Fruit fly (Drosophila melanogaster) whole organism, adult: Measurements from ENCODE around the gene cm.

Experiments
- CG11617 ChIP-seq: fragments of 200-800 bp; sonication (Bioruptor generic); optimal IDR thresholded peaks from 2 replicates; lab custom pipeline; 2017; ENCODE audit warnings: mild to moderate bottlenecking, missing biosample characterization, missing genetic modification reagents, missing genetic modification characterization
- CG12768 ChIP-seq: fragments of 200-800 bp; sonication (Bioruptor generic); optimal IDR thresholded peaks from 2 replicates; lab custom pipeline; 2017; ENCODE audit warnings: missing biosample characterization, missing genetic modification characterization, mild to moderate bottlenecking, moderate library complexity, missing genetic modification reagents
- CG14711 ChIP-seq: fragments of 200-800 bp; sonication (Bioruptor generic); optimal IDR thresholded peaks from 2 replicates; lab custom pipeline; 2018; ENCODE audit warnings: missing biosample characterization, mild to moderate bottlenecking, missing genetic modification characterization, moderate library complexity
- CG1620 ChIP-seq: fragments of 200-800 bp; sonication (Bioruptor generic); optimal IDR thresholded peaks from 2 replicates; lab custom pipeline; 2016; ENCODE audit warnings: missing biosample characterization, missing genetic modification characterization
- CG33017 ChIP-seq: fragments of 200-800 bp; sonication (Bioruptor generic); optimal IDR thresholded peaks from 2 replicates; lab custom pipeline; 2018; ENCODE audit warnings: missing biosample characterization, mild to moderate bottlenecking, missing genetic modification characterization, moderate library complexity
- CG5204 ChIP-seq: fragments of 200-800 bp; sonication (Bioruptor generic); optimal IDR thresholded peaks from 2 replicates; lab custom pipeline; 2016; ENCODE audit warnings: missing biosample characterization, missing genetic modification characterization
- CG7045 ChIP-seq: fragments of 200-800 bp; sonication (Bioruptor generic); optimal IDR thresholded peaks from 2 replicates; lab custom pipeline; 2017; ENCODE audit warnings: missing biosample characterization, mild to moderate bottlenecking, missing genetic modification characterization
- CG7101 ChIP-seq: fragments of 200-800 bp; sonication (Bioruptor generic); optimal IDR thresholded peaks from 2 replicates; lab custom pipeline; 2018; ENCODE audit warnings: missing biosample characterization, mild to moderate bottlenecking, missing genetic modification characterization, moderate library complexity
- Clk ChIP-seq: fragments of 200-800 bp; sonication (Bioruptor generic); optimal IDR thresholded peaks from 2 replicates; lab custom pipeline; 2017; ENCODE audit warnings: missing biosample characterization, missing genetic modification characterization
- Crg-1 ChIP-seq: fragments of 200-800 bp; sonication (Bioruptor generic); optimal IDR thresholded peaks from 2 replicates; lab custom pipeline; 2016; ENCODE audit warnings: missing biosample characterization, missing genetic modification characterization
- Hr96 ChIP-seq: fragments of 200-800 bp; sonication (Bioruptor generic); optimal IDR thresholded peaks from 2 replicates; lab custom pipeline; 2016; ENCODE audit warnings: missing biosample characterization, missing genetic modification characterization
- Mnt ChIP-seq: fragments of 200-800 bp; sonication (Bioruptor generic); optimal IDR thresholded peaks from 2 replicates; lab custom pipeline; 2016; ENCODE audit warnings: missing biosample characterization, mild to moderate bottlenecking, missing genetic modification characterization
- bab1 ChIP-seq: fragments of 200-800 bp; sonication (Bioruptor generic); optimal IDR thresholded peaks from 3 replicates; lab custom pipeline; 2019; ENCODE audit warnings: missing biosample characterization, mild to moderate bottlenecking, missing genetic modification characterization, moderate library complexity
- cic ChIP-seq: fragments of 200-800 bp; sonication (Bioruptor generic); optimal IDR thresholded peaks from 2 replicates; lab custom pipeline; 2017; ENCODE audit warnings: missing biosample characterization, mild to moderate bottlenecking, missing genetic modification characterization, moderate library complexity
- cnc ChIP-seq, 2 experiments: fragments of >200 bp; optimal IDR thresholded peaks; 2 replicates each; lab custom pipeline; 2017
- kay ChIP-seq: fragments of 200-800 bp; sonication (Bioruptor generic); peaks from one replicate; lab custom pipeline; 2016; ENCODE audit warnings: missing biosample characterization, missing genetic modification characterization, borderline replicate concordance
- ovo ChIP-seq: fragments of 200-800 bp; sonication (Bioruptor generic); optimal IDR thresholded peaks from 2 replicates; lab custom pipeline; 2016; ENCODE audit warnings: missing biosample characterization, missing genetic modification characterization
- pad ChIP-seq: fragments of 200-800 bp; sonication (Bioruptor generic); optimal IDR thresholded peaks from 3 replicates; lab custom pipeline; 2017; ENCODE audit warnings: missing biosample characterization, missing genetic modification characterization, mild to moderate bottlenecking, moderate library complexity, missing genetic modification reagents
- tj ChIP-seq: fragments of 200-800 bp; sonication (Bioruptor generic); optimal IDR thresholded peaks from 3 replicates; lab custom pipeline; 2017; ENCODE audit warnings: missing biosample characterization, mild to moderate bottlenecking, missing genetic modification characterization, moderate library complexity
- toe ChIP-seq: fragments of 200-800 bp; sonication (Bioruptor generic); optimal IDR thresholded peaks from 2 replicates; lab custom pipeline; 2016; ENCODE audit warnings: missing biosample characterization, missing genetic modification characterization

cm gene

DNA sequence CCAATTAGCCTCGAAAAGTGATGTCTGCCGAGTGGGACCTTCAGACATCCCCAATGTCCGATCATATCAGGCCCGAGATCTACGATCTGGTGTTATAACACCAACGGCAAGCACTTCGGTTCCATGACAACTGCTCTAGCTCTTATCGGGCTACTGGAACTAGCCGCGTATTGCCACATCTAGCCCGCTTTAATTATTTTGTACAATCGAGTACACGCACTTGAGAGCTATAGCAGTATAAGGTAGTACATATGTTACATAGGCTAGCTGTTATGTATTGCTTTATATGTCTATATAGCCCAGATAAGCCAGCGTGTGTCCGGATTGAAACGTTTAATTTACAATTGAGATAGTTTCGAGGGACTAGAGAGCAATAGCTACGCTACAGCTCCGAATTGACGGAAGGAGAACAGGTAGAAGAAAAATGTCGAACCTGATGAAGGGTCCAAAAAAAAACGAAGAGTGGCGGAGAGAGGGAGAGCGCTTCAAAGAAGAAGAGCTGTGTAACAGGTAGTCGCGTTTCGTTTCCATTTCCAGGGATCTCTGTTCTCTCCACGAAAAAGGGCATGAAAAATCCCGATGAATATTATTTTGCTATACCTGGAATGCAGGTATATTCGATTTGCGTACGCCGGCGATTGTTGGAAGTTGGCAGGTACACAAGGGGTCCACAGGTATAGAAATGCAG lies 13.8 kb downstream of the cm start:
- no peak for TF ChIP-seq ovo
- no peak for TF ChIP-seq kay
- no peak for TF ChIP-seq CG33017
- no peak for TF ChIP-seq CG12768
- TF ChIP-seq bab1 (GFP tag; lab: Kevin White, UChicago) = no peak
- no peak for TF ChIP-seq CG7101
- TF ChIP-seq toe (GFP tag; lab: Kevin White, UChicago) = no peak
- no peak for TF ChIP-seq Crg-1 (GFP tag; lab: Kevin White, UChicago)
- no peak for TF ChIP-seq CG1620
- TF ChIP-seq CG11617 (GFP tag; lab: Kevin White, UChicago) = no peak
- TF ChIP-seq cnc (optimal IDR thresholded peaks at IDR 0.05; lab: Kevin White, UChicago) = no peak
- no peak for TF ChIP-seq pad (GFP tag; lab: Kevin White, UChicago)
- TF ChIP-seq tj (GFP tag; lab: Kevin White, UChicago) = no peak
- no peak for TF ChIP-seq Mnt

- TF ChIP-seq CG7045 (no peak), CG7101 (no peak), CG1620 (no peak), CG5204 (GFP tag; lab: Kevin White, UChicago) (no peak), Mnt (no peak), Crg-1 (GFP tag; lab: Kevin White, UChicago) (no peak), kay (no peak), tj (GFP tag; lab: Kevin White, UChicago) (no peak), CG12768 (no peak), pad (GFP tag; lab: Kevin White, UChicago) (no peak), cnc (optimal IDR thresholded peaks at IDR 0.05; lab: Kevin White, UChicago) (no peak), toe (GFP tag; lab: Kevin White, UChicago) (no peak), CG33017 (no peak), cic (GFP tag; lab: Kevin White, UChicago) (no peak), Clk (GFP tag; lab: Kevin White, UChicago) (no peak), CG14711 (no peak), CG11617 (GFP tag; lab: Kevin White, UChicago) (no peak), Hr96 (GFP tag; lab: Kevin White, UChicago) (no peak), ovo (no peak), bab1 (GFP tag; lab: Kevin White, UChicago) (no peak)
These were observed 14.8 kb downstream of the cm start for dm6 chrX:6996130-6996529.

DNA sequence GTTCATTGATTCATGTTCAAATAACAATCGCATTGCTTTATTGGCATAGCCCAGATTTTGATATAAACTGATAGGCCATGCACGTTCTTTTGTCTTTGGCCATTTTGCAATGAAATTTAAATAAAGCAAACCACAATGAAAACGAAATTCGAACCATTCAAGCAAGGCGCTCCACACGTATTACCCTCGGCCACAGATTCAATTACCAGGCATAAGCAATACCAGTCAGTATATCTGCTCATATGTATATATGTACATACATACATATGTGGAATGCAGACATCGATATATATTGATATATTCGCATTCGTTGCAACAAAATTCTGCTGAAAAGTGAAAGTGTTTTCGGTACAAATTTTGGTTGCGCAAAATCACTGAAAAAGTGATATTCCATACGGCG lies 15.7 kb downstream of the cm start:
- TF ChIP-seq tj (GFP tag; lab: Kevin White, UChicago) (peak; percentile 97), CG7101 (no peak)

- TF ChIP-seq bab1 (GFP tag; lab: Kevin White, UChicago) (no peak), cic (GFP tag; lab: Kevin White, UChicago) (no peak), CG7045 (no peak), Crg-1 (GFP tag; lab: Kevin White, UChicago) (peak; percentile 29), cnc (optimal IDR thresholded peaks at IDR 0.05; lab: Kevin White, UChicago) (no peak), CG11617 (GFP tag; lab: Kevin White, UChicago) (no peak), toe (GFP tag; lab: Kevin White, UChicago) (no peak), ovo (no peak), CG1620 (no peak), CG7101 (peak; percentile 8), Clk (GFP tag; lab: Kevin White, UChicago) (no peak), kay (peak; percentile 54), Mnt (peak; percentile 6), CG14711 (no peak)
These were observed 16.3 kb downstream of the cm start for dm6 chrX:6994473-6995179.

dm6 chrX:6993753-6994152 lies 17.2 kb downstream of the cm start:
- TF ChIP-seq CG14711 = peak; percentile 84
- no peak for TF ChIP-seq CG12768
- TF ChIP-seq pad (GFP tag; lab: Kevin White, UChicago) = peak; percentile 78
- TF ChIP-seq CG5204 (GFP tag; lab: Kevin White, UChicago) = peak; percentile 32
- TF ChIP-seq Hr96 (GFP tag; lab: Kevin White, UChicago) = peak; percentile 85
- peak; percentile 78 for TF ChIP-seq CG11617 (GFP tag; lab: Kevin White, UChicago)
- peak; percentile 92 for TF ChIP-seq CG7101
- TF ChIP-seq tj (GFP tag; lab: Kevin White, UChicago) = peak; percentile 95
- peak; percentile 81 for TF ChIP-seq Mnt
- TF ChIP-seq CG1620 = peak; percentile 83
- no peak for TF ChIP-seq kay
- peak; percentile 23 for TF ChIP-seq ovo
- no peak for TF ChIP-seq cic (GFP tag; lab: Kevin White, UChicago)
- peak; percentile 11 for TF ChIP-seq CG7045
- no peak for TF ChIP-seq CG33017
- no peak for TF ChIP-seq toe (GFP tag; lab: Kevin White, UChicago)
- peak; percentile 89 for TF ChIP-seq bab1 (GFP tag; lab: Kevin White, UChicago)
- no peak for TF ChIP-seq cnc (optimal IDR thresholded peaks at IDR 0.05; lab: Kevin White, UChicago)
- no peak for TF ChIP-seq Clk (GFP tag; lab: Kevin White, UChicago)
- TF ChIP-seq Crg-1 (GFP tag; lab: Kevin White, UChicago) = peak; percentile 54

DNA sequence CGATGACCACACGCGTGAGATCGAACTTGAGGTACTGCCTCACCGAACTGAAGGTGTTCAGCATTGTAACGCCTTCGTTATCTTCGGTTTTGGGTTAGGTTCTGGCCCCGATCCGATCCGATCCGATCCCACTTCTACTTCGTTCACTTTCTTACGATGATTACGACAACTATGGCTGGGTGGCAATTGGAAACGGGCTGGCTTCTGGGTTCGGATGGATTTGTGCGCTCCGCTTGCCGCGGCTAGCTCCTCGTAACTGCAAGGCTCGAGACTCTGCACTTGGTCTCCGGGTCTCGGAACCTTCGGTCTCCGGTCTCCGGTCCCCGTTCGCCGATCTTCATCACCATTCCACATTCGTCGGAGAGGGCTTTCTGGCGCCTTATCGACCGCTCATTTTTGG lies 17.6 kb downstream of the cm start, which contains the start of gene Inx7:
TSS of gene Inx7 (minus strand) at position 263 of the 400 bp plus-strand sequence.
- no peak for TF ChIP-seq CG5204 (GFP tag; lab: Kevin White, UChicago)
